Worm (Caenorhabditis elegans): ENCODE results near the gene C46A5.1.

DNA sequence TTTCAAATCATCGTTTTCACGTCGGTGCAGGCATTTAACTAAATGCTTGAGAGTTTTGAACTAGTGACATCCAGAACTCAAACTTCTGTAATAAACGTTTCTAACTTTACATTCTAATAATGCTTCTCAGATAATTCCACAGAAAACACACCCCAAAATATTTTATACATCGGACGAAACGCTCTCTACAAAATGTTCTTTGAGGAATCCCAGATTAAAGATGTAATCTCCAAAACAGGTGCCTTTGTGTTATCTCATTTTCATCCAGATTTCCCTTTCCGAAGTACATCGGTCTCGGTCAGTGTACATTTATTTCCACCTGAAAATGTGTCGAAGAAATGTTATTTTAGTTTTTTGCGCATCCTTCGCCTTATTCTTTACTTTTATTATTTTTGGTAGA is 41.0 kb downstream of the C46A5.1 start, which contains the start of gene C33H5.2:
- TF ChIP-seq ztf-11 (tag; optimal IDR thresholded peaks at IDR 0.05) (no peak), unc-55 (GFP tag; optimal IDR thresholded peaks at IDR 0.05) (no peak), mdl-1 (tag; optimal IDR thresholded peaks at IDR 0.05) (no peak), nhr-23 (tag; optimal IDR thresholded peaks at IDR 0.05) (no peak), nhr-11 (tag; optimal IDR thresholded peaks at IDR 0.05) (no peak), egl-27 (tag; optimal IDR thresholded peaks at IDR 0.05) (no peak), snpc-4 (tag; optimal IDR thresholded peaks at IDR 0.05) (no peak), zag-1 (tag; optimal IDR thresholded peaks at IDR 0.05) (no peak)
